Fruit fly (Drosophila melanogaster) ovary, adult (tissue): Measurements from ENCODE around the gene nom.

ENCODE experiments used
- CG17801 ChIP-seq: fragments of 200-800 bp; optimal IDR thresholded peaks from 2 replicates; lab custom pipeline; 2019; ENCODE audit warnings: missing biosample characterization, mild to moderate bottlenecking, missing genetic modification characterization, moderate library complexity; ENCODE audit not compliant: partially characterized antibody

Gene nom

DNA sequence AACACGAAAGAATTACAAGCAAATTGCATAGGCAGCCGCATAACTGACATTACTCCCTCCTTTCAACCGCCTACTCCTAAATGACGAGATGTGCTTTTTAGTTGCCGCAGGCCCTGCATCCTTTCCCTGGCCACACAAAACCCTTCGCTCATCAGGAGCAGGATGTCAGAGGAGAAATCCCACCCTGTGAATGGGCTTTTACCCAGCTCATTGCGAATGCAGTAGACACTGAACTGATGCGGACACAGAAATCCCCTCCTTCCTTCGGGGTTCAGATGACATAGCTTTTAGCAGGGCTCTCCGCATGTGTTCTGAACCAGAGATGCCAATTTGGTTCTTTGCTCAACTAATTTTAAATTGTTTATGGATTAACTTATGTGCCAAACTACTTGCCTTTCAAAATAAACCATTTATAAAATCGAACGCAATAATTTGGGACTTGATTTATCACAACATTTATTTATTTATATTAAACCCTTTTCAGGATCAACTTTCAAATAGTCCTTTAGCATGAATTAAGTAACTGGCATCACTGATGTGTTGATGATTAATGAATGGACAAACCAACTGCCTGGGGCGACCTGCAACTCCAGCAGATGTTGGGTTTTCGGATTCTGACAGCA lies 16.3 kb downstream of the nom start:
- no peak for TF ChIP-seq CG17801 (GFP tag; lab: Kevin White, UChicago)

DNA sequence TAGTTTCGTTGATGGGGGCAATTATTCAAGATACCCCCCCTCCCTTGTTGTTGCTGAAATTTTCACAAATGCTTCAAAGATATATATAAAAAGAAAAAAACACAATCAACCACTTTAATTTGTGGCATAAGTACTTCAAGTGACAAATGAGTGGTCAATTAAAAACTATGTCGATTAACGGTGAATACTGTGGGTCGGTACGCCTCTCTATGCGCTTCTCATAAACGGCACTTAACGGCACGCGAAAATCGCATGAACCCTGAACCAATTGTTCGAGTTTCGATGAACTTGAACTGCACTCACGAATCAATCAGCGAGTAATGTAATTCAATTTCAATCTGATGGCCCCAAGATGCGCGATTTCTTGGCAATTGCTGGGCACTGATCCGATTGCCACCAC lies 17.1 kb downstream of the nom start:
- no peak for TF ChIP-seq CG17801 (GFP tag; lab: Kevin White, UChicago)

DNA sequence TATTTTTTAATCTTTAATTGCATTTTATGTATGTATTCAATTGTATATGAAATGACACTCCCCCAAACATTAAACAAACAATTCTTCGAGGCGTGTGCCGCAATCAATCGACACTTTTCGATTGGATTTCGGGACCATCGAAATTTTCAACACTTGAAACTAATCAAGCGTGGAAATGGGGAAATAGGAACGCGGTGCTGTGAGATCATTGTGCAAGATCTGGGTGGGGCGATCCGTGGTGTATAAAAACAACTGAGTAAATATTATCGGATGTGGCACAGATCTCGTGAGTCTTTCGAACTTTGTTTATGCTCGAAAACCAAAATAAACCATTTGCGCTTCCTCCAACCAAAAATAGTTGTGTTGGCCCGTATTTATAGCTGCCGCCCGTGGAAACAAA lies 18.3 kb downstream of the nom start:
- no peak for TF ChIP-seq CG17801 (GFP tag; lab: Kevin White, UChicago)

DNA sequence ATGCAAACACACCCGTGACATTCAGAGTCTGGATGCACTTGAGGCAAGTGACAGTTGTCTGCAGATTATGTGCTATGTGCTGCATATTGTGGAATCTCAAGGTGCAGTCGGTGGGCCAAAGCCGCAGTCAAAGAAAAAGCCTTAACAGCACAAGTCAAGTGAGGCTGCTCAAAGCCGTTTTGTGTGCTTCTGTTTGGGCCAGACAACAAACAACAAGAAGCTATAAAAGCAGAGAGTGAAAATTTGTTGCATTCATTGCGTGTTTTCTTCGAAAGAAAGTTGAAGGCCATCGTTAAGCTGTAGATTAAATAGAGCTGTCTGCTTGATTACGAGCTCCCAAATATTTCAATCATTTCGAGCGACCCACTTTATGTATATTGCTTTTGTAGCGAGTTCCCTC lies 19.0 kb downstream of the nom start:
- TF ChIP-seq CG17801 (GFP tag; lab: Kevin White, UChicago), result no peak

DNA sequence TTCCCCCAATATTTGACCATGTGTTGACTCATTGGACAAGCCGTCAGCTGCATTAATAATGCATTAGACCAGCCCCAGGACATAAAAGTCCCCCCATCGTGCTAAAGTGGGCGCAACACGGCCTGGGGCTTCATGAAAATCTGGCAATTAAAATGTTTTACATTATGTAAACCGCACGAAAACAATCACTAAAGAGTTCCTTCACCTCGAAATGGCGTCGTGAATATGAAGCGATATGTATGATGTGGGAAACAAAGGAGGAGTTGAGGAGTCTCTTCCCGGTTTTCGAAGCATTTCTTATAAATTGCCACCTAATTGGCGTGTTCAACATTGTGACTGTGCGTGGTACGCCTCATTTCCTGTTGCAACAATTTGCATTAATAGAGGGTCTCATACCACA lies 19.7 kb downstream of the nom start:
- TF ChIP-seq CG17801 (GFP tag; lab: Kevin White, UChicago), result no peak

DNA sequence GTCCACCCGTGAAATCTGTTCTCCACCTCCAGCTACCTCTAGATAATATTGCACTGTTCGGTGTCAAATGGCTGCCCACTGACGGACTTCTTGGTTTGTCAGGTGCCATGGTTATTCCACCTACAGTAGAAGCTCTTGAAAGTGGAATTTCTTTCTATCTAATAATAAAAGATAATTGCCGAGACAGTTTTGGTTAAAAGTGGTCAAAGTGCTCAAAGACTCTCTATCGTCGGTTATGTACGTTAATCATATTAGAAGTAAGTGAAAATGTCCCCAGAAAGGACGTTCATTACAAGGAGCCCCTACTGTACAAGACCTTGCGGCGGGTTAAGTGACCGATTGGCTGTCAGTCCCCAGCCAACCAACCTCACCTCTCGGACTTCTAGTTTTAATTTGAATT lies 21.2 kb downstream of the nom start:
- peak; percentile 38 for TF ChIP-seq CG17801 (GFP tag; lab: Kevin White, UChicago)

DNA sequence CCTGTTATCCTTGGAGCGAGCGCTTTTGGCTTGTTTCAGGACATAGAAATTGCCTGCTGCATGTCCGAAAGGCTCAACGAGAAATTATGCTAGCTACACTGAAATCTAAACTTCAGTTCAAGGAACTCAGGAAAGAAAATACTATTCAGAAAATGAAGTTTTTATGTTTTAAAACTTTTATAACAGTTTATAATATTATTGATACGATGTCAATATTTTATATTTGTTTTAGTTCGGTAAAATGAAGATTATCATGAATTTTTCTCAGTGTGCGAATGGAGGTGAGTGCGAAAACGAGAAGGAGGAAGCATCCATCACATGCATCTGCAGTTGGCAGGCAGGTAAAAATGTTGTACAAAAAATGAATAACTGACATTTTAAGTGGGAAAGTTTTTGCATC lies 23.4 kb downstream of the nom start:
- TF ChIP-seq CG17801 (GFP tag; lab: Kevin White, UChicago), result peak; percentile 78

DNA sequence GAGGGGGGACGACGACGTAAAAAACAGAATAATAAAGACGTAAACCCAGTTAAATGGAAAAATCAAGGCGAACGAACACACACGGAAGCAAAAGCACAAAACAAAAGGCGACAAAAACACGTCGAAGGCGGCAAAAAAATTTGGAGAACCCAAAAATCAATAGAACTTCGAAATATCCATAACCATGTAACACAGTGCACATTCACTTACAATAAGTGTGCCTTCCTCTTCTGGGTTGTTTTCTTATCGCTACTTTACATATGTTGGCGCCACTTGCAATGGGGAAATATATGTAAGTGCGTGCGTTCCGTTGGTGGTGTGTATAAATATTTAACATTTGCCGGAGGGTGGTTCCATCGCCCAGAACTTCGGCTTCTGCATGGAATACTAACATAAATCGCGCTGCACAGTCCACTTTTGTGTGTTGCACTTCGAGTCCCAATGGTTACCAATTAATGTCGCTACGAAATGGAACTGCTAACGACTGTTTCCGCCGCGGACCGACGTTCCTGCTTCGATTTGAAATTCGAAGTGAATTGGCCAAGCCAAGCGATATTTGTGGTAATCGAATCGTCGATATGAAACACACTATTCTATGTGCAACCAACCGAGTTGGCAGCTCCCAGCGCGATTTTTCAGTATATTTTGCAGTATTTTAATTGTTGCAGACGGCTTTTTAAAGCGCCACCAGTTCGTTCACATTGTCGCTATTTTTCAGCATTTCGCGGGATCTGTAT lies 24.3 kb downstream of the nom start, which contains the start of the genes CG9801 and Nasp:
CG9801 (minus strand) TSS at position 542 of the 737 bp plus-strand sequence.
Nasp (plus strand) TSS at position 665 of the 737 bp plus-strand sequence.
- no peak for TF ChIP-seq CG17801 (GFP tag; lab: Kevin White, UChicago)

DNA sequence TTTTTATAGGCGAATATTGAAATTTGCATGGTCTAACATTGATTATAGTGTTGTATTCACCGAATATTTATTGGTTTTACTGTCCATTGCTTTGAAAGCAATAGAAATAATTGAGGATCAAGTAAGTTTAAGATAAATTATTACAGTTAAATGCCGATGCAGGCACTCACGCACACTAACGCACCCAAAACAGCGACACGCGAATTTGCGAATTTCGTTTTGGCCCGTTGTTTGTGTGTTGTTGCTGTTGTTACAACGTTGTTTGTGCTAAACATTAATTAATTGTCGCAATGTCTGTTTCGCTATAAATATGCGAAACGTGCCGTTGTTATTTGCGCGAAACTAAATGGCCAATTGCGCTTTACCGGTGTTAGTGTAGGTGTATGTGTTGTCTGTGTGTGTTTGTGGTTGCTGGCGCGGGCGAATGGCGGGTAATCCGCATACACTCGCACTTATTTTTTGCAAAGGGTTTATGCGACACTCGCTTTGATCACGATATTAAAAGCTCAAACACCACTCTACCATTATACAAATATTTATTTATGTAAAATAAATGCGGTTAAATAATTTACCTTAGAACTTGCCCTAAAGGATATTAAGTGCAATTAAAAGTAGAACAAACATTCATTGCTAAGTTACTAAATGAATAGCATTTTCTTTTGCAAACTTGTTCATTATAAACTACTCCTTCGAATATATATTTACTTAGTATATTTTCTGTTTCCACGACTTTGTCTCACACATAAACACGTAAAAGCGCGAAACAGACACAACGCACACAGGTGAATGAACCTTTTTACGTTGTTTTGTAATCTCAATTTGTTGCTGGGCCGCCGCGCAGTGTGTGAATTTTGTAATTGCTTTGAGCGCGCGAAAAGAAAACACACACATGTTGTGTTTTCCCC lies 25.1 kb downstream of the nom start:
- peak; percentile 91 for TF ChIP-seq CG17801 (GFP tag; lab: Kevin White, UChicago)

DNA sequence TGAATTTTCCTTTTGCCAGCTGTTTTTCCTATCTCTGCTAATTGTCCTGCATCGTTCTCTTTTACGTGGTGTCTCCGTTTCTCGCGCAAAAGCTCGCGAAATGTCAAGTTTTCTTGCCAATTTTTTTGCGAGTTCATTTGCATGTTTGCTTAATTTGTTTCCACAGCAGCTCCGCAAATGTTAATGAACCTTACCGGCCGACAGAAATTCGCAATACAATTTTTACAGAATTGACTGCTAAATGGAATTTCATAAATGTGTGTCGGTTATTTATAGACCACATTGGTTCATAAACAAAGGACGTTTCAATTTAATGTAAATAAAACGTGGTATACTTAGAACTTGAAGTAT lies 25.8 kb downstream of the nom start:
- no peak for TF ChIP-seq CG17801 (GFP tag; lab: Kevin White, UChicago)

DNA sequence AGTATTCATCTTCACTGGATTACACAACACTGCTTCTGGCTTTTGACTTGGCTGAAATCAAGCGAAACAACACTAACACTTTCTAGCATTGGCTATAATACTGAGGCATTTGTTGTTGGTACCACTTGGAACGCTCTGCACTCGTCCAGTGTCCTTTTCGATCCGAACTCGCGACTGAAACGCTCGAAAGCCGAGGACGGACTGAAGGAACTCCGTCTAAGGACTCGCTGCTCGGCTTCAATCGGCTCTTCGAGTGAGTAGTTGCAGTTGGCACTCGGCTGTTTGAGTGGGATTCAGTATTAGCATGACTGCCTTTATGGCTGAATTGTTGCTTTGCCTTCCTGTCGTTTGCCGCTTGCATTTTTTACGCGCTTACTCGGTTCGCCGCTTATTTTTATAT lies 45.0 kb downstream of the nom start, which contains the start of the genes CG34135 and CG11768:
CG34135 (minus strand) TSS at position 194 of the 400 bp plus-strand sequence.
CG11768 (minus strand) TSS at position 203 of the 400 bp plus-strand sequence.
- no peak for TF ChIP-seq CG17801 (GFP tag; lab: Kevin White, UChicago)

DNA sequence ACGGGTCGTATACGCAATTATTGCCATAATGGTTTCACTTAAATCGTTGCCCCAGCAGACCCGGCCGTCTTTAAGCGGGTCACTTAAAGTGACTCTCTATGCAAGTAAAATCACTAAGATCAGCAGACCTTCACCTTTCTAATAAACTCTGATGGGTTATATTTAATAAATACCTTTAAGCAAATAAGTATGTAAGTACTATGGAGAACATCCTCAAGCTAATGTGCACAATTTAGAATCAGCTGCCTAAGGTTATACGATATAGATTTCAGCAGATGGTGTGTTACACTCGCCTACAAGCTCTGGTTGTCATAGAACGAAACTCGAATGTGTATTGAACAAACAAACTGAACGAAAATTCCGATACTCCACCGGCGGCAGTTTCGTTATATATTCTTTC lies 46.1 kb downstream of the nom start, which contains the start of gene CG8236:
CG8236 (plus strand) TSS at position 301 of the 400 bp plus-strand sequence.
- TF ChIP-seq CG17801 (GFP tag; lab: Kevin White, UChicago), result no peak

DNA sequence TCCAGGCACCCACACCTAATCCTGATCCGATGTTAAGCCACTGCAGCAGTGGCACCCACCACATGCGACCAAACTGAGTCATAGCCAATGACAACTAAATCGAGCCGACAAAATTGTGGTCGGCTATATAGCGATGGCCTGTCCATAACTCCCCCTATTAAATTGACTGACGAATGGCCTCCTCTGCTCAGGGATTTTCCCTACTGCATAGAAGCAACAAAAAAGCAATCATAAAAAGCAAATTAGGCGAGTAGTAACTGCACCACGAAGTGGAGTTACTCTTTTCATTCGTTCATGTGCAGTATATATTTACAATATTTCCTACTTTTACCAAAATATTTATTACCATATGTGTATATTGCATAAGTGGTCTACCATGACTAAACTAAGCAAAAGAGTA lies 49.6 kb downstream of the nom start, which contains the start of gene CG13318:
CG13318 (minus strand) TSS at position 101 of the 400 bp plus-strand sequence.
- TF ChIP-seq CG17801 (GFP tag; lab: Kevin White, UChicago), result no peak

DNA sequence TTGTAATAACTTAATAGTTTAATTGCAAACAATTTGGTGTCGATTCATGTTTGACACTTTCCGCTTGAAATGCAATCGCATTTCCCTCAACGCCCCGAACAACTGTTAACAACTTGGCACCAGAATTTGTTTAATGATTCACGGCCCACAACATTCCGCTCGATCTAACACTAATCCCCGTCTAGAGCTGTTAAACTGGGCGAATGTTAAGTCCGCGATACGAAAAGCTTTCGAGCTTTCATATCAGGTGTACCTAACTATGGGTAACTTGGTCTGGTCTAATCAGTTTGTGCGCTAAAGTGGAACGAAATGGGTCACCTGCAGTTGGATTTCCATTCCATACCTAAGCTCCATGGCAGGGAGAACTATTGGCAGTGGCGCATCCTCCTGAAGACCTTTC lies 50.2 kb downstream of the nom start, which contains the start of gene CG34301:
CG34301 (plus strand) TSS at position 301 of the 400 bp plus-strand sequence.
- no peak for TF ChIP-seq CG17801 (GFP tag; lab: Kevin White, UChicago)
